Worm (Caenorhabditis elegans) whole organism, L1 larva: ENCODE measurements around the gene F41G4.13.

Experiments
- C04F5.9 ChIP-seq: sonication (generic microtip); optimal IDR thresholded peaks from 2 replicates; lab custom pipeline; 2016; ENCODE audit warnings: missing genetic modification characterization, missing compliant biosample characterization
- C16A3.4 ChIP-seq: fragments of 150-350 bp; optimal IDR thresholded peaks from 2 replicates; lab custom pipeline; 2014; ENCODE audit warnings: missing biosample characterization, missing genetic modification characterization
- C34B4.2 ChIP-seq: sonication (generic microtip); optimal IDR thresholded peaks from 2 replicates; lab custom pipeline; 2017; ENCODE audit warnings: mild to moderate bottlenecking, missing genetic modification characterization, missing compliant biosample characterization
- F16B12.6 ChIP-seq: fragments of 150-350 bp; optimal IDR thresholded peaks from 2 replicates; lab custom pipeline; 2014; ENCODE audit warnings: missing biosample characterization, missing genetic modification characterization
- aha-1 ChIP-seq: fragments of 150-350 bp; optimal IDR thresholded peaks from 2 replicates; lab custom pipeline; 2014; ENCODE audit warnings: missing biosample characterization, missing genetic modification characterization
- alr-1 ChIP-seq: fragments of 200-800 bp; sonication (Bioruptor generic); optimal IDR thresholded peaks from 2 replicates; lab custom pipeline; 2018; ENCODE audit warnings: borderline replicate concordance, mild to moderate bottlenecking, missing genetic modification characterization, missing compliant biosample characterization
- blmp-1 ChIP-seq: fragments of 150-350 bp; optimal IDR thresholded peaks from 2 replicates; lab custom pipeline; 2014; ENCODE audit warnings: missing biosample characterization, missing genetic modification characterization
- ceh-63 ChIP-seq: fragments of 200-800 bp; sonication (Bioruptor generic); optimal IDR thresholded peaks from 2 replicates; lab custom pipeline; 2018; ENCODE audit warnings: mild to moderate bottlenecking, missing genetic modification characterization, missing compliant biosample characterization
- ceh-82 ChIP-seq, 3 experiments: fragments of 150-350 bp in 1 of 3; sonication (generic microtip) in 2 of 3; optimal IDR thresholded peaks; 2 replicates each; lab custom pipeline; 2014 to 2017; ENCODE audit warnings: missing biosample characterization in 3 of 3, missing genetic modification characterization in 3 of 3
- ceh-90 ChIP-seq: sonication (generic microtip); optimal IDR thresholded peaks from 2 replicates; lab custom pipeline; 2016; ENCODE audit warnings: missing genetic modification characterization, missing compliant biosample characterization
- ces-1 ChIP-seq: fragments of 150-350 bp; optimal IDR thresholded peaks from 2 replicates; lab custom pipeline; 2014; ENCODE audit warnings: missing biosample characterization, missing genetic modification reagents, missing genetic modification characterization
- dpl-1 ChIP-seq, 3 experiments: fragments of 150-350 bp in 2 of 3; sonication (generic microtip) in 1 of 3; optimal IDR thresholded peaks; 2 replicates each; lab custom pipeline; 2014 to 2017; ENCODE audit warnings: missing biosample characterization in 3 of 3, missing genetic modification characterization in 3 of 3, missing genetic modification reagents in 3 of 3
- efl-1 ChIP-seq, 4 experiments: fragments of 150-350 bp; optimal IDR thresholded peaks in 3 of 4; peaks in 1 of 4; 1 replicate in 1 of 4; 2 replicates in 3 of 4; lab custom pipeline; 2014; ENCODE audit warnings: missing biosample characterization in 2 of 4, missing genetic modification characterization in 2 of 4, missing genetic modification reagents in 2 of 4
- efl-3 ChIP-seq: fragments of 200-800 bp; sonication (Bioruptor generic); optimal IDR thresholded peaks from 2 replicates; lab custom pipeline; 2018; ENCODE audit warnings: mild to moderate bottlenecking, missing genetic modification characterization, missing compliant biosample characterization
- egl-27 ChIP-seq, 2 experiments: fragments of 150-350 bp in 1 of 2; sonication (generic microtip); optimal IDR thresholded peaks; 3 replicates each; lab custom pipeline; 2017 to 2018; ENCODE audit warnings: missing biosample characterization in 2 of 2, missing genetic modification characterization in 2 of 2, missing genetic modification reagents in 2 of 2
- elt-2 ChIP-seq: sonication (generic microtip); optimal IDR thresholded peaks from 2 replicates; lab custom pipeline; 2016; ENCODE audit warnings: missing genetic modification characterization, mild to moderate bottlenecking, inconsistent platforms, missing compliant biosample characterization, missing genetic modification reagents
- ets-5 ChIP-seq: fragments of 200-800 bp; sonication (Bioruptor generic); IDR thresholded peaks from 2 replicates; pipeline ENCODE4 v1.3.6; 2022; ENCODE audit warnings: missing genetic modification characterization, missing compliant biosample characterization
- fkh-10 ChIP-seq: sonication (generic microtip); optimal IDR thresholded peaks from 2 replicates; lab custom pipeline; 2017; ENCODE audit warnings: missing biosample characterization, missing genetic modification reagents, missing genetic modification characterization
- fkh-8 ChIP-seq: sonication (generic microtip); optimal IDR thresholded peaks from 2 replicates; lab custom pipeline; 2016; ENCODE audit warnings: mild to moderate bottlenecking, missing genetic modification characterization, missing compliant biosample characterization
- hlh-4 ChIP-seq: sonication (generic microtip); optimal IDR thresholded peaks from 2 replicates; lab custom pipeline; 2016; ENCODE audit warnings: mild to moderate bottlenecking, missing genetic modification characterization, missing compliant biosample characterization
- hpl-2 ChIP-seq: fragments of 150-350 bp; optimal IDR thresholded peaks from 2 replicates; lab custom pipeline; 2014; ENCODE audit warnings: missing biosample characterization, missing genetic modification reagents, missing genetic modification characterization
- irx-1 ChIP-seq: sonication (generic microtip); optimal IDR thresholded peaks from 2 replicates; lab custom pipeline; 2016; ENCODE audit warnings: missing genetic modification characterization, missing compliant biosample characterization
- isw-1 ChIP-seq: fragments of 200-800 bp; sonication (Bioruptor generic); IDR thresholded peaks from 2 replicates; pipeline ENCODE4 v1.3.6; 2022; ENCODE audit warnings: missing genetic modification characterization, missing compliant biosample characterization
- lin-13 ChIP-seq: fragments of 150-350 bp; optimal IDR thresholded peaks from 2 replicates; lab custom pipeline; 2014; ENCODE audit warnings: missing biosample characterization, missing genetic modification reagents, missing genetic modification characterization
- lin-14 ChIP-seq: fragments of 200-800 bp; sonication (Bioruptor generic); optimal IDR thresholded peaks from 2 replicates; lab custom pipeline; 2018; ENCODE audit warnings: mild to moderate bottlenecking, missing genetic modification characterization, moderate library complexity, missing compliant biosample characterization
- lin-15B ChIP-seq: fragments of 150-350 bp; sonication (generic microtip); optimal IDR thresholded peaks from 3 replicates; lab custom pipeline; 2014; ENCODE audit warnings: missing biosample characterization, missing genetic modification characterization
- lin-35 ChIP-seq, 2 experiments: fragments of 150-350 bp; optimal IDR thresholded peaks; 2 replicates each; lab custom pipeline; 2014; ENCODE audit warnings: missing biosample characterization in 2 of 2, missing genetic modification characterization in 2 of 2, missing genetic modification reagents in 2 of 2
- lin-39 ChIP-seq: fragments of 150-350 bp; optimal IDR thresholded peaks from 2 replicates; lab custom pipeline; 2014; ENCODE audit warnings: missing biosample characterization, missing genetic modification reagents, missing genetic modification characterization
- lir-3 ChIP-seq: sonication (generic microtip); optimal IDR thresholded peaks from 2 replicates; lab custom pipeline; 2016; ENCODE audit warnings: mild to moderate bottlenecking, missing genetic modification characterization, moderate library complexity, missing compliant biosample characterization; ENCODE audit not compliant: poor library complexity
- lsy-2 ChIP-seq, 2 experiments: fragments of 150-350 bp; optimal IDR thresholded peaks; 2 replicates each; lab custom pipeline; 2014; ENCODE audit warnings: missing biosample characterization in 2 of 2, missing genetic modification characterization in 2 of 2
- mdl-1 ChIP-seq, 2 experiments: fragments of 150-350 bp; optimal IDR thresholded peaks; 2 replicates each; lab custom pipeline; 2014 to 2017; ENCODE audit warnings: missing biosample characterization in 2 of 2, missing genetic modification characterization in 2 of 2, inconsistent platforms in 1 of 2
- mef-2 ChIP-seq: fragments of 150-350 bp; optimal IDR thresholded peaks from 2 replicates; lab custom pipeline; 2014; ENCODE audit warnings: missing biosample characterization, missing genetic modification characterization
- mep-1 ChIP-seq: fragments of 150-350 bp; optimal IDR thresholded peaks from 2 replicates; lab custom pipeline; 2014; ENCODE audit warnings: missing biosample characterization, missing genetic modification characterization
- nhr-11 ChIP-seq: fragments of 150-350 bp; optimal IDR thresholded peaks from 2 replicates; lab custom pipeline; 2014; ENCODE audit warnings: missing biosample characterization, missing genetic modification characterization
- nhr-12 ChIP-seq: sonication (generic microtip); optimal IDR thresholded peaks from 2 replicates; lab custom pipeline; 2017; ENCODE audit warnings: missing biosample characterization, missing genetic modification characterization
- nhr-19 ChIP-seq: fragments of 200-800 bp; sonication (Bioruptor generic); conservative IDR thresholded peaks from 2 replicates; pipeline ENCODE4 v1.3.6; 2022; ENCODE audit warnings: missing genetic modification characterization, missing compliant biosample characterization
- nhr-28 ChIP-seq: fragments of 150-350 bp; optimal IDR thresholded peaks from 2 replicates; lab custom pipeline; 2014; ENCODE audit warnings: missing biosample characterization, missing genetic modification characterization
- nhr-71 ChIP-seq: sonication (generic microtip); optimal IDR thresholded peaks from 2 replicates; lab custom pipeline; 2016; ENCODE audit warnings: mild to moderate bottlenecking, missing genetic modification characterization, moderate library complexity, missing compliant biosample characterization
- nhr-76 ChIP-seq: sonication (generic microtip); optimal IDR thresholded peaks from 2 replicates; lab custom pipeline; 2017; ENCODE audit warnings: missing biosample characterization, missing genetic modification characterization
- nhr-85 ChIP-seq: sonication (generic microtip); peaks from one replicate; lab custom pipeline; 2016; ENCODE audit warnings: missing genetic modification characterization, inconsistent platforms, missing compliant biosample characterization
- pax-3 ChIP-seq: fragments of 200-800 bp; sonication (Bioruptor generic); optimal IDR thresholded peaks from 2 replicates; lab custom pipeline; 2018; ENCODE audit warnings: mild to moderate bottlenecking, missing genetic modification characterization, moderate library complexity, missing compliant biosample characterization
- skn-1 ChIP-seq: fragments of 150-350 bp; optimal IDR thresholded peaks from 2 replicates; lab custom pipeline; 2014; ENCODE audit warnings: missing biosample characterization, missing genetic modification characterization
- snpc-4 ChIP-seq: fragments of 150-350 bp; optimal IDR thresholded peaks from 2 replicates; lab custom pipeline; 2014; ENCODE audit warnings: missing biosample characterization, missing genetic modification characterization
- snu-23 ChIP-seq: sonication (generic microtip); optimal IDR thresholded peaks from 2 replicates; lab custom pipeline; 2016; ENCODE audit warnings: missing genetic modification characterization, missing compliant biosample characterization
- sox-4 ChIP-seq: sonication (generic microtip); optimal IDR thresholded peaks from 2 replicates; lab custom pipeline; 2016; ENCODE audit warnings: missing genetic modification characterization, missing compliant biosample characterization
- swsn-7 ChIP-seq: sonication (generic microtip); optimal IDR thresholded peaks from 2 replicates; lab custom pipeline; 2016; ENCODE audit warnings: missing genetic modification characterization, missing compliant biosample characterization
- tbx-2 ChIP-seq: sonication (generic microtip); optimal IDR thresholded peaks from 2 replicates; lab custom pipeline; 2016; ENCODE audit warnings: missing genetic modification characterization, missing compliant biosample characterization
- unc-130 ChIP-seq: fragments of 150-350 bp; optimal IDR thresholded peaks from 2 replicates; lab custom pipeline; 2017; ENCODE audit warnings: missing biosample characterization, missing genetic modification characterization, inconsistent platforms
- unc-30 ChIP-seq: sonication (generic microtip); optimal IDR thresholded peaks from 2 replicates; lab custom pipeline; 2017; ENCODE audit warnings: missing biosample characterization, missing genetic modification characterization
- vab-15 ChIP-seq: sonication (generic microtip); optimal IDR thresholded peaks from 2 replicates; lab custom pipeline; 2017; ENCODE audit warnings: missing genotype, mild to moderate bottlenecking, missing genetic modification characterization, missing compliant biosample characterization
- xbp-1 ChIP-seq: sonication (generic microtip); optimal IDR thresholded peaks from 2 replicates; lab custom pipeline; 2016; ENCODE audit warnings: missing genetic modification characterization, missing compliant biosample characterization
- zag-1 ChIP-seq: fragments of 150-350 bp; optimal IDR thresholded peaks from 2 replicates; lab custom pipeline; 2014; ENCODE audit warnings: missing biosample characterization, missing genetic modification characterization
- ztf-11 ChIP-seq, 2 experiments: sonication (generic microtip); optimal IDR thresholded peaks; 2 replicates each; lab custom pipeline; 2016 to 2017; ENCODE audit warnings: missing genetic modification characterization in 2 of 2, missing biosample characterization in 1 of 2, missing compliant biosample characterization in 1 of 2

F41G4.13 gene

ce11 chrX:16786021-16786488, 48.5 kb downstream of the F41G4.13 start, which contains the start of gene T01C8.2 (continued):
- no peak for TF ChIP-seq efl-3 (GFP tag; lab: Kevin White, UChicago)
- peak; percentile 5 for TF ChIP-seq swsn-7 (tag; lab: Kevin White, UChicago)
- no peak for TF ChIP-seq mef-2
- no peak for TF ChIP-seq nhr-76 (tag; lab: Kevin White, UChicago)
- TF ChIP-seq ets-5 (GFP tag; lab: Robert Waterston, UW) = no peak
- TF ChIP-seq hpl-2 (GFP tag; lab: Kevin White, UChicago) = no peak
- no peak for TF ChIP-seq lin-13
- no peak for TF ChIP-seq fkh-8 (tag; lab: Kevin White, UChicago)
- TF ChIP-seq alr-1 (tag; lab: Kevin White, UChicago) = no peak
- no peak for TF ChIP-seq hlh-4 (tag; lab: Kevin White, UChicago)
- no peak for TF ChIP-seq efl-1 (optimal IDR thresholded peaks at IDR 0.05; lab: Kevin White, UChicago)
- TF ChIP-seq efl-1 (GFP tag; optimal IDR thresholded peaks at IDR 0.05 in 1 of 2; lab: Kevin White, UChicago) = no peak
- no peak for TF ChIP-seq snpc-4 (tag; lab: Kevin White, UChicago)
- peak; percentile 58 for TF ChIP-seq nhr-71
- no peak for TF ChIP-seq elt-2 (tag; lab: Kevin White, UChicago)
- peak in 1 of 2 experiments; percentile 10 for TF ChIP-seq lsy-2 (tag; optimal IDR thresholded peaks at IDR 0.05; lab: Kevin White, UChicago)
- peak in 1 of 2 experiments; percentile 55 for TF ChIP-seq lin-35 (GFP tag; optimal IDR thresholded peaks at IDR 0.05; lab: Kevin White, UChicago)
- no peak for TF ChIP-seq egl-27 (tag; optimal IDR thresholded peaks at IDR 0.05; lab: Kevin White, UChicago)
- TF ChIP-seq C34B4.2 (tag; lab: Kevin White, UChicago) = no peak
- peak in 1 of 2 experiments; percentile 38 for TF ChIP-seq mdl-1 (tag; optimal IDR thresholded peaks at IDR 0.05; lab: Kevin White, UChicago)
- TF ChIP-seq nhr-11 (tag; lab: Kevin White, UChicago) = no peak
- no peak for TF ChIP-seq pax-3
- TF ChIP-seq vab-15 (tag; lab: Kevin White, UChicago) = no peak
- TF ChIP-seq lin-14 = peak; percentile 79
- TF ChIP-seq zag-1 = no peak
- TF ChIP-seq lin-15B (tag; lab: Kevin White, UChicago) = no peak
- TF ChIP-seq lir-3 = no peak
- no peak for TF ChIP-seq C04F5.9
- no peak for TF ChIP-seq aha-1 (tag; lab: Kevin White, UChicago)
- peak; percentile 98 for TF ChIP-seq blmp-1 (tag; lab: Kevin White, UChicago)
- no peak for TF ChIP-seq nhr-28 (tag; lab: Kevin White, UChicago)
- no peak for TF ChIP-seq skn-1 (tag; lab: Kevin White, UChicago)
- no peak for TF ChIP-seq dpl-1 (GFP tag; optimal IDR thresholded peaks at IDR 0.05; lab: Kevin White, UChicago)
- no peak for TF ChIP-seq irx-1 (tag; lab: Kevin White, UChicago)
- TF ChIP-seq fkh-10 (GFP tag; lab: Kevin White, UChicago) = no peak
- TF ChIP-seq nhr-85 (tag; lab: Kevin White, UChicago) = peak; percentile 89
- TF ChIP-seq unc-30 (tag; lab: Kevin White, UChicago) = no peak
- no peak for TF ChIP-seq ceh-90 (tag; lab: Kevin White, UChicago)
- TF ChIP-seq xbp-1 (tag; lab: Kevin White, UChicago) = peak; percentile 5
- TF ChIP-seq unc-130 = no peak
- no peak for TF ChIP-seq sox-4 (tag; lab: Kevin White, UChicago)
- no peak for TF ChIP-seq lin-39 (tag; lab: Kevin White, UChicago)
- no peak for TF ChIP-seq F16B12.6 (tag; lab: Kevin White, UChicago)
- TF ChIP-seq ces-1 (GFP tag; lab: Kevin White, UChicago) = no peak
- no peak for TF ChIP-seq ceh-63
- no peak for TF ChIP-seq isw-1
- no peak for TF ChIP-seq nhr-12 (tag; lab: Kevin White, UChicago)
- TF ChIP-seq tbx-2 = peak; percentile 18
- peak; percentile 68 for TF ChIP-seq mep-1
- TF ChIP-seq snu-23 (GFP tag; lab: Kevin White, UChicago) = peak; percentile 80
- TF ChIP-seq ztf-11 (tag; optimal IDR thresholded peaks at IDR 0.05; lab: Kevin White, UChicago) = no peak
- TF ChIP-seq ceh-82 (tag; optimal IDR thresholded peaks at IDR 0.05; lab: Kevin White, UChicago) = peak in 1 of 3 experiments; percentile 10
- 0 out of 2 replicates have a peak, but pooled peaks have one; percentile 7 for TF ChIP-seq nhr-19 (GFP tag; lab: Robert Waterston, UW)
- TF ChIP-seq C16A3.4 (tag; lab: Kevin White, UChicago) = peak; percentile 13
